Fruit fly (Drosophila melanogaster) whole organism, embryonic: ENCODE results near the gene Ufd1.

Source experiments
- Bdp1 ChIP-seq: fragments of 200-800 bp; sonication (Bioruptor generic); optimal IDR thresholded peaks from 3 replicates; lab custom pipeline; 2016; ENCODE audit warnings: missing biosample characterization, missing genetic modification characterization
- CG10431 ChIP-seq: fragments of 200-800 bp; sonication (Bioruptor generic); optimal IDR thresholded peaks from 3 replicates; lab custom pipeline; 2018; ENCODE audit warnings: missing biosample characterization, mild to moderate bottlenecking, missing genetic modification characterization
- CG10979 ChIP-seq: fragments of 200-800 bp; sonication (Bioruptor generic); optimal IDR thresholded peaks from 2 replicates; lab custom pipeline; 2018; ENCODE audit warnings: missing biosample characterization, mild to moderate bottlenecking, missing genetic modification characterization, moderate library complexity
- CG11504 ChIP-seq: fragments of 200-800 bp; sonication (Bioruptor generic); optimal IDR thresholded peaks from 3 replicates; lab custom pipeline; 2019; ENCODE audit warnings: missing biosample characterization, mild to moderate bottlenecking, missing genetic modification characterization, moderate library complexity
- CG11723 ChIP-seq: fragments of 200-800 bp; sonication (Bioruptor generic); optimal IDR thresholded peaks from 2 replicates; lab custom pipeline; 2017; ENCODE audit warnings: missing biosample characterization, mild to moderate bottlenecking, missing genetic modification characterization
- CG12071 ChIP-seq: fragments of 200-800 bp; sonication (Bioruptor generic); optimal IDR thresholded peaks from 3 replicates; lab custom pipeline; 2018; ENCODE audit warnings: missing biosample characterization, mild to moderate bottlenecking, missing genetic modification characterization
- CG12104 ChIP-seq: fragments of 200-800 bp; sonication (Bioruptor generic); optimal IDR thresholded peaks from 3 replicates; lab custom pipeline; 2016; ENCODE audit warnings: missing biosample characterization, missing genetic modification characterization
- CG12219 ChIP-seq: fragments of 200-800 bp; sonication (Bioruptor generic); optimal IDR thresholded peaks from 3 replicates; lab custom pipeline; 2018; ENCODE audit warnings: missing biosample characterization, mild to moderate bottlenecking, missing genetic modification characterization
- CG13424 ChIP-seq: fragments of 200-800 bp; sonication (Bioruptor generic); optimal IDR thresholded peaks from 2 replicates; lab custom pipeline; 2019; ENCODE audit warnings: missing biosample characterization, mild to moderate bottlenecking, missing genetic modification characterization, moderate library complexity
- CG15011 ChIP-seq: fragments of 200-800 bp; sonication (Bioruptor generic); optimal IDR thresholded peaks from 3 replicates; lab custom pipeline; 2018; ENCODE audit warnings: missing biosample characterization, mild to moderate bottlenecking, missing genetic modification characterization
- CG1602 ChIP-seq: fragments of 200-800 bp; sonication (Bioruptor generic); optimal IDR thresholded peaks from 3 replicates; lab custom pipeline; 2016; ENCODE audit warnings: missing biosample characterization, missing genetic modification characterization
- CG16779 ChIP-seq: fragments of 200-800 bp; sonication (Bioruptor generic); IDR thresholded peaks from 2 replicates; pipeline ENCODE4 v1.3.6; 2022; ENCODE audit warnings: missing biosample characterization, missing genetic modification characterization
- CG1792 ChIP-seq: fragments of 200-800 bp; sonication (Bioruptor generic); optimal IDR thresholded peaks from 2 replicates; lab custom pipeline; 2016; ENCODE audit warnings: missing biosample characterization, missing genetic modification characterization
- CG18262 ChIP-seq: fragments of 200-800 bp; optimal IDR thresholded peaks from 3 replicates; lab custom pipeline; 2019; ENCODE audit warnings: missing biosample characterization, mild to moderate bottlenecking, missing genetic modification characterization, moderate library complexity
- CG1832 ChIP-seq: fragments of 200-800 bp; sonication (Bioruptor generic); optimal IDR thresholded peaks from 2 replicates; lab custom pipeline; 2017; ENCODE audit warnings: missing biosample characterization, mild to moderate bottlenecking, missing genetic modification characterization, inconsistent platforms
- CG2116 ChIP-seq: fragments of 200-800 bp; sonication (Bioruptor generic); optimal IDR thresholded peaks from 3 replicates; lab custom pipeline; 2018; ENCODE audit warnings: missing biosample characterization, mild to moderate bottlenecking, missing genetic modification characterization
- CG2202 ChIP-seq: fragments of 200-800 bp; sonication (Bioruptor generic); optimal IDR thresholded peaks from 2 replicates; lab custom pipeline; 2018; ENCODE audit warnings: missing biosample characterization, mild to moderate bottlenecking, missing genetic modification characterization
- CG31224 ChIP-seq: fragments of 200-800 bp; sonication (Bioruptor generic); IDR thresholded peaks from 2 replicates; pipeline ENCODE4 v1.3.6; 2022; ENCODE audit warnings: missing biosample characterization, missing genetic modification characterization
- CG31365 ChIP-seq: fragments of 200-800 bp; sonication (Bioruptor generic); optimal IDR thresholded peaks from 2 replicates; lab custom pipeline; 2018; ENCODE audit warnings: missing biosample characterization, mild to moderate bottlenecking, missing genetic modification characterization
- CG3847 ChIP-seq: fragments of 200-800 bp; sonication (Bioruptor generic); IDR thresholded peaks from 2 replicates; pipeline ENCODE4 v1.3.6; 2022; ENCODE audit warnings: missing biosample characterization, missing genetic modification characterization
- CG4282 ChIP-seq: fragments of 200-800 bp; sonication (Bioruptor generic); optimal IDR thresholded peaks from 2 replicates; lab custom pipeline; 2016; ENCODE audit warnings: missing biosample characterization, missing genetic modification characterization
- CG5180 ChIP-seq: fragments of 200-800 bp; sonication (Bioruptor generic); optimal IDR thresholded peaks from 3 replicates; lab custom pipeline; 2017; ENCODE audit warnings: missing biosample characterization, missing genetic modification characterization, mild to moderate bottlenecking, moderate library complexity, missing genetic modification reagents
- CG7745 ChIP-seq: fragments of 200-800 bp; sonication (Bioruptor generic); optimal IDR thresholded peaks from 2 replicates; lab custom pipeline; 2018; ENCODE audit warnings: missing biosample characterization, mild to moderate bottlenecking, missing genetic modification characterization, moderate library complexity
- CG8765 ChIP-seq: fragments of 200-800 bp; sonication (Bioruptor generic); IDR thresholded peaks from 2 replicates; pipeline ENCODE4 v1.3.6; 2022; ENCODE audit warnings: missing biosample characterization, missing genetic modification characterization
- CG9727 ChIP-seq: fragments of 200-800 bp; sonication (Bioruptor generic); optimal IDR thresholded peaks from 3 replicates; lab custom pipeline; 2017; ENCODE audit warnings: missing biosample characterization, mild to moderate bottlenecking, missing genetic modification characterization
- Chrac-16 ChIP-seq: fragments of 200-800 bp; sonication (Bioruptor generic); optimal IDR thresholded peaks from 3 replicates; lab custom pipeline; 2016; ENCODE audit warnings: missing biosample characterization, missing genetic modification characterization
- Dip2 ChIP-seq: fragments of 200-800 bp; sonication (Bioruptor generic); IDR thresholded peaks from 2 replicates; pipeline ENCODE4 v1.3.6; 2022; ENCODE audit warnings: missing biosample characterization, missing genetic modification characterization
- Drgx ChIP-seq: fragments of 200-800 bp; sonication (Bioruptor generic); IDR thresholded peaks from 2 replicates; pipeline ENCODE4 v1.3.6; 2022; ENCODE audit warnings: missing biosample characterization, missing genetic modification characterization
- E2f1 ChIP-seq: fragments of 200-800 bp; sonication (Bioruptor generic); IDR thresholded peaks from 2 replicates; pipeline ENCODE4 v1.3.6; 2022; ENCODE audit warnings: missing biosample characterization, missing genetic modification characterization
- HLH3B ChIP-seq: fragments of 200-800 bp; sonication (Bioruptor generic); IDR thresholded peaks from 2 replicates; pipeline ENCODE4 v1.3.6; 2022; ENCODE audit warnings: missing biosample characterization, missing genetic modification characterization
- HLHmδ ChIP-seq: fragments of 200-800 bp; sonication (Bioruptor generic); optimal IDR thresholded peaks from 2 replicates; lab custom pipeline; 2018; ENCODE audit warnings: missing biosample characterization, mild to moderate bottlenecking, missing genetic modification characterization, moderate library complexity
- Ptx1 ChIP-seq: fragments of 200-800 bp; sonication (Bioruptor generic); IDR thresholded peaks from 2 replicates; pipeline ENCODE4 v1.3.6; 2022; ENCODE audit warnings: missing biosample characterization, missing genetic modification characterization
- Sin3A ChIP-seq: fragments of >200 bp; optimal IDR thresholded peaks from 2 replicates; lab custom pipeline; 2018
- Sox102F ChIP-seq: fragments of 200-800 bp; sonication (Bioruptor generic); optimal IDR thresholded peaks from 2 replicates; lab custom pipeline; 2018; ENCODE audit warnings: missing biosample characterization, mild to moderate bottlenecking, missing genetic modification characterization, moderate library complexity
- Xrp1 ChIP-seq: fragments of 200-800 bp; sonication (Bioruptor generic); IDR thresholded peaks from 2 replicates; pipeline ENCODE4 v1.3.6; 2022; ENCODE audit warnings: missing biosample characterization, missing genetic modification characterization
- ase ChIP-seq: fragments of 200-800 bp; sonication (Bioruptor generic); IDR thresholded peaks from 3 replicates; pipeline ENCODE4 v1.3.6; 2022; ENCODE audit warnings: missing biosample characterization, missing genetic modification characterization
- ash1 ChIP-seq: fragments of 200-800 bp; sonication (Bioruptor generic); optimal IDR thresholded peaks from 2 replicates; lab custom pipeline; 2018; ENCODE audit warnings: missing biosample characterization, mild to moderate bottlenecking, missing genetic modification characterization
- cwo ChIP-seq: fragments of 200-800 bp; sonication (Bioruptor generic); optimal IDR thresholded peaks from 3 replicates; lab custom pipeline; 2017; ENCODE audit warnings: missing biosample characterization, missing genetic modification characterization, mild to moderate bottlenecking, moderate library complexity, missing genetic modification reagents
- da ChIP-seq: fragments of 200-800 bp; sonication (Bioruptor generic); optimal IDR thresholded peaks from 2 replicates; lab custom pipeline; 2016; ENCODE audit warnings: missing biosample characterization, missing genetic modification characterization
- h ChIP-seq: fragments of >200 bp; optimal IDR thresholded peaks from 2 replicates; lab custom pipeline; 2017
- ham ChIP-seq: fragments of 200-800 bp; sonication (Bioruptor generic); IDR thresholded peaks from 2 replicates; pipeline ENCODE4 v1.3.6; 2022; ENCODE audit warnings: missing biosample characterization, missing genetic modification characterization
- hbn ChIP-seq: fragments of 200-800 bp; sonication (Bioruptor generic); IDR thresholded peaks from 2 replicates; pipeline ENCODE4 v1.3.6; 2022; ENCODE audit warnings: missing biosample characterization, missing genetic modification characterization; ENCODE audit not compliant: partially characterized antibody
- insv ChIP-seq, 2 experiments: fragments of 200-800 bp; sonication (Bioruptor generic); optimal IDR thresholded peaks; 3 replicates each; lab custom pipeline; 2016 to 2018; ENCODE audit warnings: missing biosample characterization in 2 of 2, missing genetic modification characterization in 2 of 2
- lbe ChIP-seq: fragments of 200-800 bp; sonication (Bioruptor generic); optimal IDR thresholded peaks from 2 replicates; lab custom pipeline; 2016; ENCODE audit warnings: missing biosample characterization, mild to moderate bottlenecking, missing genetic modification characterization
- luna ChIP-seq: fragments of 200-800 bp; sonication (Bioruptor generic); optimal IDR thresholded peaks from 2 replicates; lab custom pipeline; 2016; ENCODE audit warnings: missing biosample characterization, missing genetic modification characterization
- mld ChIP-seq: fragments of 200-800 bp; sonication (Bioruptor generic); IDR thresholded peaks from 3 replicates; pipeline ENCODE4 v1.3.6; 2022; ENCODE audit warnings: missing biosample characterization, missing genetic modification characterization; ENCODE audit not compliant: partially characterized antibody
- pros ChIP-seq: fragments of 200-800 bp; sonication (Bioruptor generic); optimal IDR thresholded peaks from 3 replicates; lab custom pipeline; 2019; ENCODE audit warnings: missing biosample characterization, mild to moderate bottlenecking, missing genetic modification characterization, moderate library complexity
- row ChIP-seq: fragments of 200-800 bp; sonication (Bioruptor generic); IDR thresholded peaks from 3 replicates; pipeline ENCODE4 v1.3.6; 2022; ENCODE audit warnings: missing biosample characterization, missing genetic modification characterization
- scrt ChIP-seq: fragments of 200-800 bp; sonication (Bioruptor generic); optimal IDR thresholded peaks from 2 replicates; lab custom pipeline; 2018; ENCODE audit warnings: missing biosample characterization, mild to moderate bottlenecking, missing genetic modification characterization, moderate library complexity
- sisA ChIP-seq: fragments of 200-800 bp; sonication (Bioruptor generic); IDR thresholded peaks from 2 replicates; pipeline ENCODE4 v1.3.6; 2022; ENCODE audit warnings: missing biosample characterization, missing genetic modification characterization

The Ufd1 gene

dm6 chr3L:11084557-11085231 lies 38.3 kb downstream of the Ufd1 start (continued):
- TF ChIP-seq CG15011 (GFP tag; lab: Kevin White, UChicago) (peak; percentile 88), lbe (no peak), E2f1 (GFP tag; lab: Robert Waterston, UW) (peak; percentile 93), mld (GFP tag; lab: Robert Waterston, UW) (no peak), CG18262 (peak; percentile 98), CG9727 (GFP tag; lab: Kevin White, UChicago) (peak; percentile 98), scrt (GFP tag; lab: Kevin White, UChicago) (peak; percentile 79), Ptx1 (GFP tag; lab: Robert Waterston, UW) (peak; percentile 97), ase (GFP tag; lab: Robert Waterston, UW) (peak; percentile 95), CG13424 (tag; lab: Kevin White, UChicago) (peak; percentile 97), cwo (GFP tag; lab: Kevin White, UChicago) (peak; percentile 91), Chrac-16 (peak; percentile 95), HLH3B (GFP tag; lab: Robert Waterston, UW) (peak; percentile 98), CG12104 (GFP tag; lab: Kevin White, UChicago) (peak; percentile 96), CG1832 (GFP tag; lab: Kevin White, UChicago) (no peak), CG3847 (GFP tag; lab: Robert Waterston, UW) (peak; percentile 90), Xrp1 (peak; percentile 98), CG10431 (GFP tag; lab: Kevin White, UChicago) (peak; percentile 89), Dip2 (GFP tag; lab: Robert Waterston, UW) (peak; percentile 36; the same call in 1 of the 2 replicates), insv (GFP tag; optimal IDR thresholded peaks at IDR 0.05; lab: Kevin White, UChicago) (peak in 1 of 2 experiments; percentile 70), luna (peak; percentile 37), Sin3A (no peak), CG31224 (GFP tag; lab: Robert Waterston, UW) (peak; percentile 80), Sox102F (peak; percentile 99), CG12071 (GFP tag; lab: Kevin White, UChicago) (peak; percentile 94), CG1602 (GFP tag; lab: Kevin White, UChicago) (peak; percentile 97), da (GFP tag; lab: Kevin White, UChicago) (peak; percentile 93), CG11504 (tag; lab: Kevin White, UChicago) (peak; percentile 97), row (GFP tag; lab: Robert Waterston, UW) (peak; percentile 97), HLHmδ (GFP tag; lab: Kevin White, UChicago) (no peak), CG11723 (peak; percentile 94), h (no peak), CG31365 (tag; lab: Kevin White, UChicago) (peak; percentile 76), CG4282 (peak; percentile 90), Drgx (GFP tag; lab: Robert Waterston, UW) (peak; percentile 99), CG16779 (peak; percentile 73), ham (GFP tag; lab: Robert Waterston, UW) (no peak), CG5180 (peak; percentile 88), Bdp1 (GFP tag; lab: Kevin White, UChicago) (peak; percentile 90), pros (peak; percentile 73), CG8765 (GFP tag; lab: Robert Waterston, UW) (peak; percentile 87), CG1792 (GFP tag; lab: Kevin White, UChicago) (peak; percentile 95), CG7745 (tag; lab: Kevin White, UChicago) (peak; percentile 91), sisA (GFP tag; lab: Robert Waterston, UW) (peak; percentile 95), CG2116 (GFP tag; lab: Kevin White, UChicago) (peak; percentile 84), CG12219 (GFP tag; lab: Kevin White, UChicago) (peak; percentile 97), CG2202 (tag; lab: Kevin White, UChicago) (peak; percentile 98), CG10979 (tag; lab: Kevin White, UChicago) (peak; percentile 99), hbn (GFP tag; lab: Robert Waterston, UW) (no peak), ash1 (GFP tag; lab: Kevin White, UChicago) (peak; percentile 33)
